Fruit fly (Drosophila melanogaster): ENCODE measurements around the gene Eip78C.

The Eip78C gene

dm6 chr3L:21251381-21251780 is 25.0 kb downstream of the Eip78C start (continued):
- TF ChIP-seq CG3163 (GFP tag; optimal IDR thresholded peaks at IDR 0.05), result no peak
- TF ChIP-seq insv (GFP tag; optimal IDR thresholded peaks at IDR 0.05), result no peak
- no peak for TF ChIP-seq Chrac-16 (GFP tag; optimal IDR thresholded peaks at IDR 0.05)
- peak; percentile 1 for TF ChIP-seq CG30403 (GFP tag; optimal IDR thresholded peaks at IDR 0.05)
- TF ChIP-seq dysf (GFP tag; IDR thresholded peaks at IDR 0.05), result no peak
- TF ChIP-seq C15 (GFP tag; IDR thresholded peaks at IDR 0.05), result no peak
- TF ChIP-seq CG2875 (GFP tag; optimal IDR thresholded peaks at IDR 0.05), result no peak
- TF ChIP-seq CG17361 (GFP tag; IDR thresholded peaks at IDR 0.05), result no peak
- TF ChIP-seq row (GFP tag; IDR thresholded peaks at IDR 0.05), result peak; percentile 44; the same call in 2 of the 3 replicates
- TF ChIP-seq Sin3A (optimal IDR thresholded peaks at IDR 0.05), result no peak
- TF ChIP-seq CG3847 (GFP tag; IDR thresholded peaks at IDR 0.05), result 0 out of 2 replicates have a peak, but pooled peaks have one; percentile 33
- TF ChIP-seq tio (GFP tag; optimal IDR thresholded peaks at IDR 0.05), result no peak
- TF ChIP-seq cwo (GFP tag; optimal IDR thresholded peaks at IDR 0.05), result no peak
- no peak for TF ChIP-seq ewg (GFP tag; optimal IDR thresholded peaks at IDR 0.05)
- TF ChIP-seq CG13894 (tag; optimal IDR thresholded peaks at IDR 0.05), result no peak
- TF ChIP-seq CG18599 (GFP tag; optimal IDR thresholded peaks at IDR 0.05), result peak; percentile 20
- TF ChIP-seq eve (GFP tag; optimal IDR thresholded peaks at IDR 0.05), result no peak
- 0 out of 2 replicates have a peak, but pooled peaks have one; percentile 7 for TF ChIP-seq onecut (GFP tag; IDR thresholded peaks at IDR 0.05)
- TF ChIP-seq grn (GFP tag; optimal IDR thresholded peaks at IDR 0.05), result no peak
- TF ChIP-seq CG9876 (GFP tag; optimal IDR thresholded peaks at IDR 0.05), result no peak
- TF ChIP-seq Dfd (GFP tag; optimal IDR thresholded peaks at IDR 0.05), result no peak
- 0 out of 2 replicates have a peak, but pooled peaks have one; percentile 20 for TF ChIP-seq CG14014 (GFP tag; IDR thresholded peaks at IDR 0.05)
- TF ChIP-seq CG1024 (GFP tag; IDR thresholded peaks at IDR 0.05), result no peak
- no peak for TF ChIP-seq dan (GFP tag; IDR thresholded peaks at IDR 0.05)
- no peak for TF ChIP-seq CG10274 (GFP tag; optimal IDR thresholded peaks at IDR 0.05)
- no peak for TF ChIP-seq CG30431 (GFP tag; optimal IDR thresholded peaks at IDR 0.05)
- TF ChIP-seq Nf-YA (GFP tag; IDR thresholded peaks at IDR 0.05), result no peak
- TF ChIP-seq yki (optimal IDR thresholded peaks at IDR 0.05), result no peak
- no peak for TF ChIP-seq CG7963 (GFP tag; IDR thresholded peaks at IDR 0.05; ENCODE audit: partially characterized antibody)
- TF ChIP-seq hbn (GFP tag; IDR thresholded peaks at IDR 0.05; ENCODE audit: partially characterized antibody), result no peak
- no peak for TF ChIP-seq CG12942 (GFP tag; optimal IDR thresholded peaks at IDR 0.05)
- no peak for TF ChIP-seq CG2712 (tag; optimal IDR thresholded peaks at IDR 0.05)
- no peak for TF ChIP-seq zen2 (GFP tag; IDR thresholded peaks at IDR 0.05; ENCODE audit: partially characterized antibody)
- TF ChIP-seq vfl (GFP tag; optimal IDR thresholded peaks at IDR 0.05), result no peak
- TF ChIP-seq CG2116 (GFP tag; optimal IDR thresholded peaks at IDR 0.05), result no peak
- TF ChIP-seq br (optimal IDR thresholded peaks at IDR 0.05), result no peak
- no peak for TF ChIP-seq CG7928 (GFP tag; optimal IDR thresholded peaks at IDR 0.05)
- TF ChIP-seq Atf3 (GFP tag; optimal IDR thresholded peaks at IDR 0.05), result no peak
- TF ChIP-seq vnd (GFP tag; IDR thresholded peaks at IDR 0.05; ENCODE audit: partially characterized antibody), result no peak
- TF ChIP-seq D19A (tag; optimal IDR thresholded peaks at IDR 0.05), result no peak
- no peak for TF ChIP-seq knrl (GFP tag; IDR thresholded peaks at IDR 0.05; ENCODE audit: partially characterized antibody)
- 0 out of 4 replicates have a peak, but pooled peaks have one; percentile 12 for TF ChIP-seq Dll (GFP tag; IDR thresholded peaks at IDR 0.05; ENCODE audit: partially characterized antibody)
- peak; percentile 24 for TF ChIP-seq CG12659 (GFP tag; optimal IDR thresholded peaks at IDR 0.05)
- TF ChIP-seq CG11696 (GFP tag; IDR thresholded peaks at IDR 0.05), result peak; percentile 83
- no peak for TF ChIP-seq CG14965 (GFP tag; optimal IDR thresholded peaks at IDR 0.05; ENCODE audit: borderline replicate concordance)
- no peak for TF ChIP-seq Usf (GFP tag; optimal IDR thresholded peaks at IDR 0.05)
- no peak for TF ChIP-seq zf30C (GFP tag; optimal IDR thresholded peaks at IDR 0.05)
- no peak for TF ChIP-seq pnt (GFP tag; optimal IDR thresholded peaks at IDR 0.05)
- no peak for TF ChIP-seq aop (GFP tag; IDR thresholded peaks at IDR 0.05)
- peak; percentile 2 for TF ChIP-seq CG12391 (tag; optimal IDR thresholded peaks at IDR 0.05)
- peak; percentile 12 for TF ChIP-seq CG12769 (tag; optimal IDR thresholded peaks at IDR 0.05)

Data from whole organism, embryonic.